Fruit fly (Drosophila melanogaster): Measurements from ENCODE around the gene rk.

DNA sequence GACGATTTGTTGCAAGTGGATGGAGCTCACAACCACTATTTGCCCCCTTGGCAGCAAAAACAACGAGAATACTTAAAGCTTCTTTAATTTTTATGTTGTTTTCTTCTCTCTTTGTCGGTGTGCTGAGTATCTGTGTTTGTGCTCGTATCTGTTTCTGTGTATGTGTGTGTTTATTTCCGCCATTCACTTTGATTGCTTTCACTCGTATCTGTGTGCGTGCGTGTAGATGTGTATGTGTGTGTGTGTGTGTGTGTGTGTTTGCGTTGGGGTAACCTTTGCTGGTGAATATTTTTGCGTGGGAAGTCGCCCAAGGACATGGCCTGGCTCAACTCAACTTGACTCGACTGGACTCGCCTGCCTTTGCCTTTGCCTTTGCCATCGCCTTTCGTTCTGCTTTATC, 48.9 kb upstream of the rk start:
- no peak for TF ChIP-seq Hr78 (GFP tag; optimal IDR thresholded peaks at IDR 0.05)
- TF ChIP-seq h (GFP tag; optimal IDR thresholded peaks at IDR 0.05) = no peak
- TF ChIP-seq fru (GFP tag; optimal IDR thresholded peaks at IDR 0.05) = no peak
- TF ChIP-seq Myc (optimal IDR thresholded peaks at IDR 0.05) = no peak
- no peak for TF ChIP-seq Vsx2 (GFP tag; optimal IDR thresholded peaks at IDR 0.05; ENCODE audit: partially characterized antibody)
- TF ChIP-seq ey (GFP tag; optimal IDR thresholded peaks at IDR 0.05) = no peak
- no peak for TF ChIP-seq lola (GFP tag; optimal IDR thresholded peaks at IDR 0.05)
- no peak for TF ChIP-seq Hnf4 (GFP tag; optimal IDR thresholded peaks at IDR 0.05)
- no peak for TF ChIP-seq sv (GFP tag; optimal IDR thresholded peaks at IDR 0.05)
- no peak for TF ChIP-seq psq (GFP tag; optimal IDR thresholded peaks at IDR 0.05)
- no peak for TF ChIP-seq dsf (GFP tag; optimal IDR thresholded peaks at IDR 0.05; ENCODE audit: borderline replicate concordance)
- no peak for TF ChIP-seq pan (optimal IDR thresholded peaks at IDR 0.05)
- no peak for TF ChIP-seq GATAd (GFP tag; optimal IDR thresholded peaks at IDR 0.05)
- peak; percentile 73 for TF ChIP-seq Dfd (GFP tag; optimal IDR thresholded peaks at IDR 0.05)

All from whole organism, wandering third instar larva.